Worm (Caenorhabditis elegans): ENCODE measurements around the gene C06H5.12.

Gene C06H5.12

ce11 chrV:17859065-17859464 is 35.5 kb upstream of the C06H5.12 start:
- TF ChIP-seq F10E7.11 (tag; optimal IDR thresholded peaks at IDR 0.05) (no peak), mxl-1 (tag; optimal IDR thresholded peaks at IDR 0.05) (no peak), madf-8 (GFP tag; conservative IDR thresholded peaks at IDR 0.05) (peak; percentile 88), F22D6.2 (tag; optimal IDR thresholded peaks at IDR 0.05) (no peak), ztf-3 (GFP tag; optimal IDR thresholded peaks at IDR 0.05) (no peak), egl-18 (GFP tag; IDR thresholded peaks at IDR 0.05) (no peak), lsl-1 (GFP tag; optimal IDR thresholded peaks at IDR 0.05) (no peak), F23B12.7 (tag; optimal IDR thresholded peaks at IDR 0.05; ENCODE audit: insufficient read depth) (no peak), zim-3 (tag; optimal IDR thresholded peaks at IDR 0.05) (no peak), F33H1.4 (GFP tag; IDR thresholded peaks at IDR 0.05) (no peak), F57C9.4 (tag; optimal IDR thresholded peaks at IDR 0.05) (no peak), Y79H2A.3 (GFP tag; conservative IDR thresholded peaks at IDR 0.05) (no peak), F49E8.2 (tag; optimal IDR thresholded peaks at IDR 0.05; ENCODE audit: insufficient read depth) (no peak), hlh-12 (tag; optimal IDR thresholded peaks at IDR 0.05) (no peak), ceh-27 (GFP tag; optimal IDR thresholded peaks at IDR 0.05) (no peak), atf-7 (tag; optimal IDR thresholded peaks at IDR 0.05) (no peak), let-607 (tag; optimal IDR thresholded peaks at IDR 0.05) (no peak), repo-1 (tag; optimal IDR thresholded peaks at IDR 0.05) (no peak), nhr-27 (tag; optimal IDR thresholded peaks at IDR 0.05) (no peak), nhr-179 (tag; optimal IDR thresholded peaks at IDR 0.05) (no peak), somi-1 (GFP tag; optimal IDR thresholded peaks at IDR 0.05) (no peak), ceh-40 (GFP tag; IDR thresholded peaks at IDR 0.05) (no peak), nfya-2 (GFP tag; IDR thresholded peaks at IDR 0.05) (no peak), ceh-79 (tag; optimal IDR thresholded peaks at IDR 0.05) (no peak), ztf-22 (GFP tag; optimal IDR thresholded peaks at IDR 0.05) (no peak), bed-1 (GFP tag; IDR thresholded peaks at IDR 0.05) (no peak), rpc-1 (optimal IDR thresholded peaks at IDR 0.05) (no peak), rpc-1 (tag; optimal IDR thresholded peaks at IDR 0.05) (no peak), die-1 (tag; optimal IDR thresholded peaks at IDR 0.05) (no peak), B0019.2 (GFP tag; conservative IDR thresholded peaks at IDR 0.05) (no peak), F52B5.7 (tag; optimal IDR thresholded peaks at IDR 0.05) (no peak), rec-8 (tag; optimal IDR thresholded peaks at IDR 0.05) (no peak), B0336.3 (GFP tag; IDR thresholded peaks at IDR 0.05) (0 out of 2 replicates have a peak, but pooled peaks have one; percentile 31), hsf-1 (GFP tag; IDR thresholded peaks at IDR 0.05) (no peak), lag-1 (GFP tag; IDR thresholded peaks at IDR 0.05) (no peak), athp-1 (tag; optimal IDR thresholded peaks at IDR 0.05) (no peak), akir-1 (GFP tag; optimal IDR thresholded peaks at IDR 0.05) (no peak), sdz-38 (tag; optimal IDR thresholded peaks at IDR 0.05) (no peak), snpc-4 (GFP tag; optimal IDR thresholded peaks at IDR 0.05) (no peak), snpc-4 (tag; optimal IDR thresholded peaks at IDR 0.05) (no peak), Y53G8AR.9 (GFP tag; conservative IDR thresholded peaks at IDR 0.05) (no peak), sea-2 (GFP tag; IDR thresholded peaks at IDR 0.05) (no peak), aptf-2 (GFP tag; conservative IDR thresholded peaks at IDR 0.05) (no peak), madf-6 (GFP tag; IDR thresholded peaks at IDR 0.05) (peak; percentile 94), mcd-1 (GFP tag; IDR thresholded peaks at IDR 0.05) (peak; percentile 15; the same call in 1 of the 2 replicates), K11D2.4 (GFP tag; IDR thresholded peaks at IDR 0.05) (no peak), B0035.1 (tag; optimal IDR thresholded peaks at IDR 0.05) (no peak), Y56A3A.18 (GFP tag; IDR thresholded peaks at IDR 0.05) (no peak), Y95B8A.8 (GFP tag; IDR thresholded peaks at IDR 0.05) (no peak), C17E4.6 (GFP tag; IDR thresholded peaks at IDR 0.05) (no peak)

Data from whole organism, young adult.